Worm (Caenorhabditis elegans): ENCODE measurements around the gene ttr-24.
A peak's percentile ranks its signal among the peaks of the same experiment; 100 is the strongest.

DNA sequence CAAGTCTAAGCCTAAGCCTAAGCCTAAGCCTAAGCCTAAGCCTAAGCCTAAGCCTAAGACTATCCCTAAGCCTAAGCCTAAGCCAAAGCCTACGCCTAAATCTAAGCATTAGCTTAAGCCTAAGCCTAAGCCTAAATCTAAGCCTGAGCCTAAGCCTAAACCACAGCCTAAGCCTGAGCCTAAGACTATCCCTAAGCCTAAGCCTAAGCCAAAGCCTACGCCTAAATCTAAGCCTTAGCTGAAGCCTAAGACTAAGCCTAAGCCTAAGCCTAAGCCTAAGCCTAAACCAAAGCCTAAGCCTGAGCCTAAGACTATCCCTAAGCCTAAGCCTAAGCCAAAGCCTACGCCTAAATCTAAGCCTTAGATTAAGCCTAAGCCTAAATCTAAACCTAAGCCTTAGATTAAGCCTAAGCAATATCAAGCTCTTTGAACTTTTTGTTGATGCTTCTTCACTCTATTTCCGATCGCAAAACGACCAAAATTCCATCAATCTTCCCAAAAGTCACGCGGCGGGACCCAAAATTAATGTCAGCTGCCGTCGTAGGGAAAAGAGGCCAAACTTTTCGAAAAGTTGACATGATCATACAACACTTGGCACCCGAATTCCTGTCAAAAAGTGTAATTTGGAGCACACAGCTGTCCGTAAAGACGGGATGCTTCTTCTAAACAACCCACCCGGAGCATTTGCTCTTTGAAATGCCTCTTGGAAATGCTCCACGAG, 25.1 kb upstream of the ttr-24 start:
- no peak for TF ChIP-seq ztf-11 (tag; optimal IDR thresholded peaks at IDR 0.05)
- no peak for TF ChIP-seq pha-4 (tag; optimal IDR thresholded peaks at IDR 0.05)
- no peak for TF ChIP-seq snpc-4 (tag; optimal IDR thresholded peaks at IDR 0.05)
- no peak for TF ChIP-seq egl-27 (tag; optimal IDR thresholded peaks at IDR 0.05)
- TF ChIP-seq lin-39 (tag; optimal IDR thresholded peaks at IDR 0.05), result peak; percentile 3
- TF ChIP-seq hmg-11 (tag; optimal IDR thresholded peaks at IDR 0.05), result no peak
- no peak for TF ChIP-seq ztf-4 (tag; optimal IDR thresholded peaks at IDR 0.05)
- TF ChIP-seq nhr-28 (tag; optimal IDR thresholded peaks at IDR 0.05), result no peak
- TF ChIP-seq nhr-237 (tag; optimal IDR thresholded peaks at IDR 0.05), result no peak
- no peak for TF ChIP-seq nhr-12 (tag; optimal IDR thresholded peaks at IDR 0.05)
- TF ChIP-seq ama-1 (optimal IDR thresholded peaks at IDR 0.05), result no peak
- TF ChIP-seq nhr-43 (tag; optimal IDR thresholded peaks at IDR 0.05; ENCODE audit: poor library complexity, severe bottlenecking), result no peak
- TF ChIP-seq nfya-1 (tag; optimal IDR thresholded peaks at IDR 0.05; ENCODE audit: insufficient read depth), result no peak
- no peak for TF ChIP-seq eor-1 (tag; optimal IDR thresholded peaks at IDR 0.05)
